Fruit fly (Drosophila melanogaster): ENCODE data around the gene Zw10.

Zw10 gene

DNA sequence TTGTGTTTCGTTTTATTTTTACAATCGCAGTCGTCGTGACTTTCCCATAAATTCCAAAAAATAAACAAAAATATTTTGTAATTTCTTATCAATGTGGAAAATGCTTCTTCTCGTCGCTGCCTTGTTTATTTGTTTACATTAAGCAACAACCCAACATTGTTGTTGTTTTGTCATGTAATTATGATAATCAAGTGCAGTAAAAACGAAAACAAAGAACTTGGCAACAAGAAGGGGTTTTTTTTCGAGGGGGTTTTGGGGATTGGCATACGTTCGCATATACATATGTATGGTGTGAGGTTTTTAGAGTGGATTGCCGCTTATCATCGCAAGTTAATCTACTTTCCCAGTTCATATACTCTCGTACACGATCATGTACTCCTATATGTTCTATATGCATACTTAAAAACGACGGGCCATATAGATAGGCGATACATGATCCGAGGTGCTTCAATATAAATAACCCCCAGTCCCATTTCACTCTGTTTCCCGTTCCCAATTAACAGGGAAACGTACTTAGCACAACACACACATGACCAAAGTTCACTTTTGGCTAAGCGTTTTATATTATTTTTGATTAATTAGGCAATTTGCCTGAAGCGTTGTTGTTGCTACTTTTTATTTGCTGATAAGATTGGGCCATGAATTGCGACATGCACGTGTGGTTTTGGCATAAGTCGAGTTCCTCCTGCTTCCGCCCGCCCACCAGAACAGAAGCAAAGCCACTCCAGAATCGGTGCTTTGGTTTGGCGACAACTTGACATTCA is 49.7 kb downstream of the Zw10 start:
- TF ChIP-seq ttk (optimal IDR thresholded peaks at IDR 0.05), result no peak
- no peak for TF ChIP-seq psq (optimal IDR thresholded peaks at IDR 0.05)

DNA sequence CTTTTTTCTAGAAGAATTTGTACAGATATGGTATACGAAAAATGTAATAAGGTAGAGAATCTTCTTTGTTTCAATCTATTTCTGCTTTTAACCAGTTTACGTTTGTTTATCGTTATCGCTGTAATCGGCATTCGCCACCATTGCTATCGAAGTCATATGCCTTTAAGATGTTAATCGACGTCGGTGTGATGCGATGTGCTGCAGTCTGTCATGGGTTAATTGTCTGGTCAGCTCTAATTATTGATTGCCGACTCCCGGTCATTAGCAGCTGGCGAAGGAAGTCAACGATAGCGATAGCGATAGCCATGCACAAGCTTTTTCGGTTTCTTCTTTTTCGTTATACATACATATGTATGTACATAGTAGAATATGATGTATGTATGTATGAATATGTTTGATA is 51.5 kb downstream of the Zw10 start:
- TF ChIP-seq Sin3A (optimal IDR thresholded peaks at IDR 0.05) (no peak), insv (optimal IDR thresholded peaks at IDR 0.05) (no peak), Myc (optimal IDR thresholded peaks at IDR 0.05) (no peak), ttk (optimal IDR thresholded peaks at IDR 0.05) (no peak), h (optimal IDR thresholded peaks at IDR 0.05) (no peak), psq (optimal IDR thresholded peaks at IDR 0.05) (no peak)

DNA sequence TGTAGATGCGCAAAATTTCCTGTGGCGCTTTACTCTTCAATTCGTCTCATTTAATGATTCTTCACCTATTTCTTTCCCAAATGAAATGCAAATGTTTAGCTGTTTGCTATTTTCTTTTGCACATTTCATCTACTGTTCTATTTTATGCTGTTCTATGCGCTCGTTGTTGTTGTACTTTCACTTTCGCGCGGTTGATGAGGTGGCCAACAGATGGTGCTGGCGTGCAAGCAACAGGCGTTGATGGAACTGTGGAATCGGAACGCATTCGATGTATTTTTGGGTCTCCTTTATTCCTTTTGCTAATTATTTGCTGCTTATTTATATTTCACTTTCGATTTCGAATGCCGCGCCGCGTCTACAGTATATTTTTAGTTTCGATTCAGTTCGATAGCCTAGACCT is 52.0 kb downstream of the Zw10 start:
- TF ChIP-seq psq (optimal IDR thresholded peaks at IDR 0.05), result no peak
- no peak for TF ChIP-seq ttk (optimal IDR thresholded peaks at IDR 0.05)
- no peak for TF ChIP-seq Myc (optimal IDR thresholded peaks at IDR 0.05)
- TF ChIP-seq h (optimal IDR thresholded peaks at IDR 0.05), result no peak
- no peak for TF ChIP-seq insv (optimal IDR thresholded peaks at IDR 0.05)

Measured in Kc167 (cell line).